Worm (Caenorhabditis elegans) whole organism, L2 larva: ENCODE results near the gene F25G6.9.

Experiments used
- C34F6.9 ChIP-seq: fragments of 150-350 bp; optimal IDR thresholded peaks from 2 replicates; lab custom pipeline; 2014; ENCODE audit warnings: missing biosample characterization, missing genetic modification characterization
- F13H6.1 ChIP-seq: sonication (generic microtip); optimal IDR thresholded peaks from 2 replicates; lab custom pipeline; 2016; ENCODE audit warnings: missing genetic modification characterization, missing compliant biosample characterization
- R02D3.7 ChIP-seq: fragments of 150-350 bp; optimal IDR thresholded peaks from 2 replicates; lab custom pipeline; 2014; ENCODE audit warnings: missing biosample characterization, missing genetic modification characterization
- Y55F3AM.14 ChIP-seq: fragments of 200-800 bp; sonication (Bioruptor generic); optimal IDR thresholded peaks from 2 replicates; lab custom pipeline; 2018; ENCODE audit warnings: mild to moderate bottlenecking, missing genetic modification characterization, missing compliant biosample characterization
- ZK546.5 ChIP-seq: sonication (generic microtip); optimal IDR thresholded peaks from 2 replicates; lab custom pipeline; 2017; ENCODE audit warnings: missing biosample characterization, missing genetic modification characterization
- alr-1 ChIP-seq: fragments of 150-350 bp; optimal IDR thresholded peaks from 2 replicates; lab custom pipeline; 2014; ENCODE audit warnings: missing biosample characterization, missing genetic modification characterization
- aly-2 ChIP-seq: fragments of 150-350 bp; optimal IDR thresholded peaks from 2 replicates; lab custom pipeline; 2014; ENCODE audit warnings: missing biosample characterization, missing genetic modification characterization
- ama-1 ChIP-seq: fragments of 150-350 bp; optimal IDR thresholded peaks from 2 replicates; lab custom pipeline; 2018; ENCODE audit warnings: inconsistent platforms
- blmp-1 ChIP-seq: sonication (generic microtip); optimal IDR thresholded peaks from 2 replicates; lab custom pipeline; 2017; ENCODE audit warnings: missing genetic modification characterization, mild to moderate bottlenecking, missing compliant biosample characterization, antibody characterized with exemption, moderate library complexity; ENCODE audit not compliant: insufficient read depth
- ceh-16 ChIP-seq: fragments of 150-350 bp; optimal IDR thresholded peaks from 2 replicates; lab custom pipeline; 2014; ENCODE audit warnings: missing biosample characterization, missing genetic modification characterization
- ceh-82 ChIP-seq: fragments of 150-350 bp; optimal IDR thresholded peaks from 2 replicates; lab custom pipeline; 2014; ENCODE audit warnings: missing biosample characterization, missing genetic modification characterization
- crh-2 ChIP-seq: sonication (generic microtip); optimal IDR thresholded peaks from 2 replicates; lab custom pipeline; 2017; ENCODE audit warnings: missing biosample characterization, missing genetic modification characterization
- dmd-4 ChIP-seq: sonication (generic microtip); optimal IDR thresholded peaks from 2 replicates; lab custom pipeline; 2017; ENCODE audit warnings: missing biosample characterization, missing genetic modification characterization
- egl-27 ChIP-seq: sonication (generic microtip); optimal IDR thresholded peaks from 3 replicates; lab custom pipeline; 2017; ENCODE audit warnings: missing biosample characterization, missing genetic modification reagents, missing genetic modification characterization
- elt-1 ChIP-seq: fragments of 150-350 bp; optimal IDR thresholded peaks from 2 replicates; lab custom pipeline; 2014; ENCODE audit warnings: missing biosample characterization, missing genetic modification characterization
- elt-3 ChIP-seq: sonication (generic microtip); optimal IDR thresholded peaks from 2 replicates; lab custom pipeline; 2017; ENCODE audit warnings: missing biosample characterization, missing genetic modification characterization
- fos-1 ChIP-seq: fragments of 150-350 bp; optimal IDR thresholded peaks from 2 replicates; lab custom pipeline; 2014; ENCODE audit warnings: missing biosample characterization, missing genetic modification characterization
- gmeb-1 ChIP-seq: fragments of 150-350 bp; optimal IDR thresholded peaks from 2 replicates; lab custom pipeline; 2014; ENCODE audit warnings: missing biosample characterization, missing genetic modification characterization
- lin-11 ChIP-seq: fragments of 150-350 bp; sonication (generic microtip); optimal IDR thresholded peaks from 2 replicates; lab custom pipeline; 2014; ENCODE audit warnings: missing biosample characterization, missing genetic modification characterization, inconsistent platforms, mixed read lengths
- lin-13 ChIP-seq: fragments of 150-350 bp; optimal IDR thresholded peaks from 2 replicates; lab custom pipeline; 2014; ENCODE audit warnings: missing biosample characterization, missing genetic modification reagents, missing genetic modification characterization
- lin-39 ChIP-seq: fragments of 150-350 bp; optimal IDR thresholded peaks from 2 replicates; lab custom pipeline; 2014; ENCODE audit warnings: missing biosample characterization, missing genetic modification reagents, missing genetic modification characterization
- lsy-2 ChIP-seq, 2 experiments: fragments of 150-350 bp in 1 of 2; sonication (generic microtip) in 1 of 2; optimal IDR thresholded peaks; 2 replicates each; lab custom pipeline; 2014 to 2017; ENCODE audit warnings: missing biosample characterization in 2 of 2, missing genetic modification characterization in 2 of 2
- mab-5 ChIP-seq: fragments of 150-350 bp; optimal IDR thresholded peaks from 2 replicates; lab custom pipeline; 2014; ENCODE audit warnings: missing biosample characterization, missing genetic modification characterization
- mbf-1 ChIP-seq: sonication (generic microtip); optimal IDR thresholded peaks from 2 replicates; lab custom pipeline; 2017; ENCODE audit warnings: missing biosample characterization, missing genetic modification characterization
- mdl-1 ChIP-seq, 2 experiments: fragments of 150-350 bp in 1 of 2; sonication (generic microtip) in 1 of 2; optimal IDR thresholded peaks; 2 replicates each; lab custom pipeline; 2017; ENCODE audit warnings: missing biosample characterization in 2 of 2, missing genetic modification characterization in 2 of 2
- nhr-10 ChIP-seq: sonication (generic microtip); optimal IDR thresholded peaks from 2 replicates; lab custom pipeline; 2017; ENCODE audit warnings: missing biosample characterization, missing genetic modification characterization
- nhr-11 ChIP-seq: fragments of 150-350 bp; optimal IDR thresholded peaks from 2 replicates; lab custom pipeline; 2014; ENCODE audit warnings: missing biosample characterization, missing genetic modification characterization
- nhr-129 ChIP-seq: fragments of 150-350 bp; optimal IDR thresholded peaks from 2 replicates; lab custom pipeline; 2014; ENCODE audit warnings: missing biosample characterization, missing genetic modification characterization
- nhr-21 ChIP-seq: fragments of 150-350 bp; optimal IDR thresholded peaks from 2 replicates; lab custom pipeline; 2014; ENCODE audit warnings: missing biosample characterization, missing genetic modification characterization
- nhr-23 ChIP-seq: fragments of 150-350 bp; optimal IDR thresholded peaks from 2 replicates; lab custom pipeline; 2014; ENCODE audit warnings: missing biosample characterization, missing genetic modification reagents, missing genetic modification characterization
- nhr-237 ChIP-seq: fragments of 150-350 bp; optimal IDR thresholded peaks from 2 replicates; lab custom pipeline; 2014; ENCODE audit warnings: missing biosample characterization, missing genetic modification characterization
- nhr-25 ChIP-seq: fragments of 150-350 bp; sonication (generic microtip); optimal IDR thresholded peaks from 3 replicates; lab custom pipeline; 2014; ENCODE audit warnings: missing biosample characterization, missing genetic modification characterization
- nhr-6 ChIP-seq: fragments of 150-350 bp; optimal IDR thresholded peaks from 2 replicates; lab custom pipeline; 2014; ENCODE audit warnings: missing biosample characterization, missing genetic modification characterization
- peb-1 ChIP-seq: fragments of 150-350 bp; optimal IDR thresholded peaks from 2 replicates; lab custom pipeline; 2014; ENCODE audit warnings: missing biosample characterization, missing genetic modification characterization
- sem-4 ChIP-seq: fragments of 150-350 bp; optimal IDR thresholded peaks from 2 replicates; lab custom pipeline; 2014; ENCODE audit warnings: missing biosample characterization, missing genetic modification reagents, missing genetic modification characterization
- skn-1 ChIP-seq: sonication (generic microtip); optimal IDR thresholded peaks from 2 replicates; lab custom pipeline; 2017; ENCODE audit warnings: missing biosample characterization, missing genetic modification characterization
- sma-3 ChIP-seq: sonication (generic microtip); optimal IDR thresholded peaks from 2 replicates; lab custom pipeline; 2016; ENCODE audit warnings: missing genetic modification reagents, missing genetic modification characterization, missing compliant biosample characterization
- sma-9 ChIP-seq, 2 experiments: fragments of 150-350 bp in 1 of 2; sonication (generic microtip) in 1 of 2; optimal IDR thresholded peaks; 2 replicates each; lab custom pipeline; 2014 to 2016; ENCODE audit warnings: missing genetic modification characterization in 2 of 2, mild to moderate bottlenecking in 1 of 2, missing biosample characterization in 1 of 2, missing compliant biosample characterization in 1 of 2, missing genetic modification reagents in 1 of 2, moderate library complexity in 1 of 2
- snpc-4 ChIP-seq: fragments of 150-350 bp; optimal IDR thresholded peaks from 2 replicates; lab custom pipeline; 2014; ENCODE audit warnings: missing biosample characterization, missing genetic modification characterization
- unc-39 ChIP-seq: fragments of 150-350 bp; optimal IDR thresholded peaks from 2 replicates; lab custom pipeline; 2014; ENCODE audit warnings: missing biosample characterization, missing genetic modification characterization
- unc-55 ChIP-seq: fragments of 150-350 bp; sonication (generic microtip); optimal IDR thresholded peaks from 3 replicates; lab custom pipeline; 2014; ENCODE audit warnings: missing biosample characterization, missing genetic modification reagents, missing genetic modification characterization
- unc-62 ChIP-seq: fragments of 150-350 bp; optimal IDR thresholded peaks from 2 replicates; lab custom pipeline; 2014; ENCODE audit warnings: missing biosample characterization, missing genetic modification reagents, missing genetic modification characterization
- zag-1 ChIP-seq: fragments of 150-350 bp; optimal IDR thresholded peaks from 2 replicates; lab custom pipeline; 2014; ENCODE audit warnings: missing biosample characterization, missing genetic modification characterization
- ztf-1 ChIP-seq: fragments of 200-800 bp; sonication (Bioruptor generic); conservative IDR thresholded peaks from 2 replicates; pipeline ENCODE4 v1.3.6; 2022; ENCODE audit warnings: missing genetic modification characterization, missing compliant biosample characterization
- ztf-11 ChIP-seq: sonication (generic microtip); optimal IDR thresholded peaks from 2 replicates; lab custom pipeline; 2017; ENCODE audit warnings: missing biosample characterization, missing genetic modification characterization
- ztf-4 ChIP-seq: fragments of 150-350 bp; optimal IDR thresholded peaks from 2 replicates; lab custom pipeline; 2014; ENCODE audit warnings: missing biosample characterization, missing genetic modification characterization

The F25G6.9 gene

ce11 chrV:8520846-8521553 lies 48.8 kb downstream of the F25G6.9 start, which contains the start of the genes F45F2.11 and otpl-7:
Gene F45F2.11 (minus strand): TSS chrV:8520896.
Gene otpl-7 (plus strand): TSS chrV:8521503.
- TF ChIP-seq ceh-16 (tag; lab: Kevin White, UChicago) (no peak), elt-1 (tag; lab: Kevin White, UChicago) (no peak), ztf-1 (GFP tag; lab: Robert Waterston, UW) (no peak), alr-1 (no peak), skn-1 (tag; lab: Kevin White, UChicago) (no peak), mab-5 (tag; lab: Kevin White, UChicago) (no peak), egl-27 (tag; lab: Kevin White, UChicago) (no peak), lin-11 (tag; lab: Kevin White, UChicago) (no peak), lin-39 (tag; lab: Kevin White, UChicago) (no peak), dmd-4 (tag; lab: Kevin White, UChicago) (no peak), zag-1 (no peak), nhr-23 (tag; lab: Kevin White, UChicago) (no peak)

ce11 chrV:8518822-8519392 lies 50.9 kb downstream of the F25G6.9 start, which contains the start of gene F45F2.10:
Gene F45F2.10 (minus strand): TSS chrV:8518872.
- peak; percentile 6 for TF ChIP-seq R02D3.7 (tag; lab: Kevin White, UChicago)
- no peak for TF ChIP-seq egl-27 (tag; lab: Kevin White, UChicago)
- peak; percentile 1 for TF ChIP-seq nhr-129 (tag; lab: Kevin White, UChicago)
- peak; percentile 30 for TF ChIP-seq snpc-4 (tag; lab: Kevin White, UChicago)

- TF ChIP-seq aly-2 (tag; lab: Kevin White, UChicago) (no peak), Y55F3AM.14 (GFP tag; lab: Kevin White, UChicago) (no peak), peb-1 (tag; lab: Kevin White, UChicago) (no peak), egl-27 (tag; lab: Kevin White, UChicago) (no peak), nhr-21 (no peak), blmp-1 (no peak), unc-62 (GFP tag; lab: Kevin White, UChicago) (no peak), dmd-4 (tag; lab: Kevin White, UChicago) (no peak), F13H6.1 (no peak), crh-2 (tag; lab: Kevin White, UChicago) (peak; percentile 20), ama-1 (no peak), unc-39 (tag; lab: Kevin White, UChicago) (no peak), sem-4 (tag; lab: Kevin White, UChicago) (no peak), alr-1 (no peak), lin-13 (GFP tag; lab: Kevin White, UChicago) (no peak), nhr-25 (tag; lab: Kevin White, UChicago) (no peak), unc-55 (peak; percentile 63), lin-11 (tag; lab: Kevin White, UChicago) (no peak), R02D3.7 (tag; lab: Kevin White, UChicago) (no peak), gmeb-1 (tag; lab: Kevin White, UChicago) (no peak), lin-39 (tag; lab: Kevin White, UChicago) (no peak), mbf-1 (tag; lab: Kevin White, UChicago) (no peak), ZK546.5 (tag; lab: Kevin White, UChicago) (no peak), snpc-4 (tag; lab: Kevin White, UChicago) (no peak), ztf-4 (tag; lab: Kevin White, UChicago) (no peak), ztf-11 (tag; lab: Kevin White, UChicago) (no peak), elt-1 (tag; lab: Kevin White, UChicago) (no peak), lsy-2 (tag; optimal IDR thresholded peaks at IDR 0.05; lab: Kevin White, UChicago) (no peak), nhr-6 (tag; lab: Kevin White, UChicago) (no peak), mdl-1 (tag; optimal IDR thresholded peaks at IDR 0.05; lab: Kevin White, UChicago) (peak in 1 of 2 experiments; percentile 38), skn-1 (tag; lab: Kevin White, UChicago) (no peak), mab-5 (tag; lab: Kevin White, UChicago) (no peak), nhr-129 (tag; lab: Kevin White, UChicago) (peak; percentile 70), nhr-10 (no peak), ceh-82 (tag; lab: Kevin White, UChicago) (no peak), fos-1 (tag; lab: Kevin White, UChicago) (peak; percentile 19), sma-3 (GFP tag; lab: Kevin White, UChicago) (no peak), nhr-237 (tag; lab: Kevin White, UChicago) (no peak), sma-9 (GFP tag; optimal IDR thresholded peaks at IDR 0.05; lab: Kevin White, UChicago) (peak; percentile 29), sma-9 (tag; optimal IDR thresholded peaks at IDR 0.05; lab: Kevin White, UChicago) (no peak), elt-3 (tag; lab: Kevin White, UChicago) (no peak), nhr-11 (tag; lab: Kevin White, UChicago) (no peak), ceh-16 (tag; lab: Kevin White, UChicago) (no peak), C34F6.9 (tag; lab: Kevin White, UChicago) (peak; percentile 53)
Measured at ce11 chrV:8518283-8518682, 51.5 kb downstream of the F25G6.9 start.
